Fruit fly (Drosophila melanogaster) whole organism: ENCODE measurements around the gene Grl62c.

Experiments
- CG8478 ChIP-seq: fragments of >200 bp; optimal IDR thresholded peaks from 2 replicates; lab custom pipeline; 2018; ENCODE audit warnings: inconsistent platforms
- Dll ChIP-seq: fragments of >200 bp; optimal IDR thresholded peaks from 2 replicates; lab custom pipeline; 2017
- EcR ChIP-seq, 2 experiments: fragments of >200 bp; optimal IDR thresholded peaks; 2 replicates each; lab custom pipeline; 2017; ENCODE audit warnings: missing biosample characterization in 2 of 2, missing genetic modification characterization in 2 of 2, missing genetic modification reagents in 2 of 2
- pan ChIP-seq: fragments of >200 bp; optimal IDR thresholded peaks from 2 replicates; lab custom pipeline; 2017
- psq ChIP-seq: fragments of >200 bp; optimal IDR thresholded peaks from 2 replicates; lab custom pipeline; 2017
- usp ChIP-seq: fragments of >200 bp; optimal IDR thresholded peaks from 2 replicates; lab custom pipeline; 2017; ENCODE audit warnings: missing biosample characterization, missing genetic modification characterization, mixed read lengths

The Grl62c gene

DNA sequence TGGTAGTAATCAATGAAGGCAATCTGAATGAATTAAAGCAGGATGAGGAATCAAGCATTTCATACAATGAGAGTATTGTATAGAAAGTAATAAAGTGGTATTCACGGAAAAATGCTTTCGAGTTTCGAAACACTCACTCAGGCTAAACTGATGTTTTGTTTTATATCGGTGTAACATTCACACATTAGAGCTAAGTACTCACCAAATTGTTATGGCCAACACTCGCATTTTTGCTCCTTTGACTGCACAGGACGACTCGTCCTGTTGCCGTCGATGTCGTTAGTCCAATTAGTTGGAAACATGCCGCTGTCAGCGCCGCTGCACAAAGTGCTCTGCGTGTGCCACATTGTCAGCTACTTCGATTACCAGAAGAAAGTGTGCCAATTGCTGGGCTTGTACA lies at the start of gene Grl62c:
Gene Grl62c, plus strand, starts transcription at position 301 of the 400 bp plus-strand sequence.
- TF ChIP-seq usp (GFP tag; lab: Kevin White, UChicago) (no peak), pan (lab: Kevin White, UChicago) (no peak), psq (lab: Kevin White, UChicago) (no peak), EcR (GFP tag; optimal IDR thresholded peaks at IDR 0.05; lab: Kevin White, UChicago) (no peak), Dll (lab: Kevin White, UChicago) (no peak), CG8478 (lab: Kevin White, UChicago) (no peak)

DNA sequence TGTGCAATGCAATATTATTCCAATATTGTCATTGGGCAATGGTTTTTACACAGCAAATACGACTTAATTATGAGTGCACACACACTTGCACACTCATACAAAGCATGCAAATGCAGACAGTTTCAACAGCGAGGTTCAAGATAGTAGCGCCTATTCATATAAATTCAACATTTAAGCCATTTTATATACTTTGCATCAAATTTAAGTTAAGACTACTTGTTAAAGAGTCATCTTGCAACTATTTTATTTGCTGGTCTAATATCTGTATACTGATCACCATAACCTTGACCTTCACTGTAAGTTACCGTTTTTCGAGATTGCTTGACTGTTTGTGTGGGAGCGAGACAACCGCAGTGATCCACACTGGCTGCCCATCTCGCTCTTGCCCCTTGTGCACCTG lies 41.4 kb upstream of the Grl62c start:
- no peak for TF ChIP-seq EcR (GFP tag; optimal IDR thresholded peaks at IDR 0.05; lab: Kevin White, UChicago)
- TF ChIP-seq psq (lab: Kevin White, UChicago) = no peak
- no peak for TF ChIP-seq CG8478 (lab: Kevin White, UChicago)
- TF ChIP-seq pan (lab: Kevin White, UChicago) = no peak
- TF ChIP-seq Dll (lab: Kevin White, UChicago) = no peak
- no peak for TF ChIP-seq usp (GFP tag; lab: Kevin White, UChicago)

DNA sequence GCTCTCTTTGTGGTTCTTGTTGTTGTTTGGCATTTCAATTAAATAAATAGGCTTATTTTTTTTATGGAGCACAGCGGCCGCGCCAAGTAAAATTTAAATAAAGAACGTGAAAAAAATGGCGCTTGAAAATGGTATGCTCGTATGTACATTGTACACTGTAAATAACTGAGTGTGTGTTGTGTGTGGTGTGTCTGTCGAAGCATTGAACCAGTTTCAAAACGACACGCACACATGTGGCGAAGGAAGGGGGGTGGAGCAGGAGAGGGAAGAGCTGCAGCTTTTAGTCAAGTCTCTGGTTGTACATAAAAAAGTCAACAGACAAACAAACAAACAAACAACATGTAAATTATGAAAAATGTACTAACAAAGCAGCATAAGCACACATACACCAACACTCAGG lies 22.1 kb upstream of the Grl62c start:
- no peak for TF ChIP-seq usp (GFP tag; lab: Kevin White, UChicago)
- TF ChIP-seq pan (lab: Kevin White, UChicago) = no peak
- no peak for TF ChIP-seq EcR (GFP tag; optimal IDR thresholded peaks at IDR 0.05; lab: Kevin White, UChicago)
- TF ChIP-seq psq (lab: Kevin White, UChicago) = no peak
- TF ChIP-seq Dll (lab: Kevin White, UChicago) = no peak
- no peak for TF ChIP-seq CG8478 (lab: Kevin White, UChicago)

DNA sequence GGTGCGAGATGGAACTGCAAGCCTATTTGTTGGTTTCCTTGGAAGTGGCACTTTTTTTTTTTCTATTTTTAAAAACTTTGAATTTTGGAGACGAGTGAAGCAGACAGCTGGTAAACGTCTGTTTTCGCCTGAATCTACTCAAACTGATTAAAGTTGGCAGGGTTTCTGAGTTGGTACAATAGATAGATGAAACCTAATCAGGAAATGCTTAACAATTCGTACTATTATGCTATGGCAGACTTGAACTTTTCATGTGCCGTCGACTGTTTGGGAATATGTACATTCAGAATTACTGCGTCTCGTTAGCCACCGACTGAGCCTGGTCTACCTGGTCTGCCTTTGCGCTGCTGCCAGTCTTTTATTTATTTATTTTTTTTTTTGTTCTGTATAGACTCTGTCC lies 21.2 kb upstream of the Grl62c start, which contains the start of gene CG42841:
Gene CG42841, minus strand, starts transcription at position 101 of the 400 bp plus-strand sequence.
- TF ChIP-seq psq (lab: Kevin White, UChicago) = no peak
- no peak for TF ChIP-seq Dll (lab: Kevin White, UChicago)
- no peak for TF ChIP-seq CG8478 (lab: Kevin White, UChicago)
- no peak for TF ChIP-seq EcR (GFP tag; optimal IDR thresholded peaks at IDR 0.05; lab: Kevin White, UChicago)
- TF ChIP-seq pan (lab: Kevin White, UChicago) = no peak
- no peak for TF ChIP-seq usp (GFP tag; lab: Kevin White, UChicago)

DNA sequence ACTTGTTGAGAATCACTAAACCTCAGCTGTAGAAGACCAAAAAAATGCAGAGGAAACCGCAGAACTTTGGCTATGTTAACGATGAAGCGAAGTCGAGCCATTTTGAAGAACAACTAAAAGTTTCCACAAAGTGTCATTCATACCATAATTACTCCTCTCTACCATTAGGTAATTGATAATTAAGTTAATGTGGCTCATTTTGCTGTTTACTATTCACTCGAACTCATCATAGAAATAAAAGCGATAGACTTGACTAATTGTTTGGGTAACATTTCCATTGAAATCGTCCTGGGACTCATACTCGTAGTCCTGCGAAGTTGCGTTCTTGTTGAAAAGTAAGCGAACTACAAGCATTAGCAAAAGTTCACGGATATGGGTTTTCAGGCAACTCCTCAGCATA lies 4.9 kb upstream of the Grl62c start, which contains the start of gene Grl62a:
Gene Grl62a, minus strand, starts transcription at position 101 of the 400 bp plus-strand sequence.
- TF ChIP-seq CG8478 (lab: Kevin White, UChicago) (no peak), psq (lab: Kevin White, UChicago) (no peak)

DNA sequence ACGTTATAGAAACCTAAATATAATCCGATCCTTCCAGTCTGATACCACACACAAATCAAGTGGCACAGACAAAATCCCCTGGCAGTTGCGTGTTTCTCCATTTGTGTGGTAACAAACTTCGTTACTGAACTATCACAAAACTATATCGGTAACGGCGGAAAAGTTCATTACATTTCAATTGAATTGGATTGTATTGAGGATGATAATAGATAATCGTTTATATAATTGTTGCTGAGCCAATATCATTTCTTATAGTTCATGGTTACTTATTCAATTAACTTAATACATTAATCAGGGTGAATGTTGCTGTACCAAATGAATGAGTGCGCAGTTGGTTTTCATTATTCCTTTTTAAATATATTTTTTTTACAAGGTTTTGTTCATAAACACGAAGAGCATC lies 3.5 kb upstream of the Grl62c start, which contains the start of gene Grl62b:
Gene Grl62b, minus strand, starts transcription at position 101 of the 400 bp plus-strand sequence.
- no peak for TF ChIP-seq Dll (lab: Kevin White, UChicago)
- no peak for TF ChIP-seq EcR (GFP tag; optimal IDR thresholded peaks at IDR 0.05; lab: Kevin White, UChicago)
- no peak for TF ChIP-seq pan (lab: Kevin White, UChicago)
- no peak for TF ChIP-seq CG8478 (lab: Kevin White, UChicago)
- no peak for TF ChIP-seq psq (lab: Kevin White, UChicago)
- TF ChIP-seq usp (GFP tag; lab: Kevin White, UChicago) = no peak

DNA sequence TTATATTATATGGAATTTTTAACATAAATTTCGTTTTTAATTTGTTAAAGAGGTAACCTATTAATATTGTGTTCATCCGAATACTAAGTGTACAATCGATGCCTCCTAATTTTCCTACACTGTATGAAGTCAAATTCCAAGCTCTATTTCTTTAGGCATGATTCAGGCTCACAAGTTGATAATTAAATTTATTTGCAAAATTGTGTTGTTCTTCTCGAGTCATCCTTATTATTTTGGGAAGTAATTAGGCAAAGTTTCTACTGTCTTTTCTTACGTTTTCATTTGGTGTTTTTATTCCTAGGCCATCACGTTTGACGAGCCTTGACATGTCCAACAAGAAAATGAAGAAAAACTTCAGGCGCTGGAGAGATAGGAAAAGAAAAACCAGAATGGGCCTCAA lies 11.3 kb downstream of the Grl62c start, which contains the start of gene CG42355:
Gene CG42355, minus strand, starts transcription at position 101 of the 400 bp plus-strand sequence.
- no peak for TF ChIP-seq Dll (lab: Kevin White, UChicago)
- no peak for TF ChIP-seq psq (lab: Kevin White, UChicago)
- no peak for TF ChIP-seq CG8478 (lab: Kevin White, UChicago)
- TF ChIP-seq usp (GFP tag; lab: Kevin White, UChicago) = no peak
- no peak for TF ChIP-seq pan (lab: Kevin White, UChicago)
- TF ChIP-seq EcR (GFP tag; optimal IDR thresholded peaks at IDR 0.05; lab: Kevin White, UChicago) = no peak
